Worm (Caenorhabditis elegans) whole organism, late embryonic: ENCODE measurements around the gene F38B6.7.

Source experiments
- K02D7.2 ChIP-seq: sonication (generic microtip); optimal IDR thresholded peaks from 2 replicates; lab custom pipeline; 2017; ENCODE audit warnings: mild to moderate bottlenecking, missing genetic modification characterization, missing compliant biosample characterization
- ceh-45 ChIP-seq: fragments of 200-800 bp; sonication (Bioruptor generic); IDR thresholded peaks from 2 replicates; pipeline ENCODE4 v1.3.6; 2022; ENCODE audit warnings: missing genetic modification reagents, missing genetic modification characterization, missing compliant biosample characterization
- ceh-6 ChIP-seq: fragments of 200-800 bp; sonication (Bioruptor generic); optimal IDR thresholded peaks from 2 replicates; lab custom pipeline; 2018; ENCODE audit warnings: mild to moderate bottlenecking, missing genetic modification characterization, missing compliant biosample characterization
- hlh-30 ChIP-seq: sonication (generic microtip); optimal IDR thresholded peaks from 2 replicates; lab custom pipeline; 2017; ENCODE audit warnings: antibody characterized with exemption, missing genetic modification characterization, missing compliant biosample characterization; ENCODE audit not compliant: insufficient read depth
- nfya-1 ChIP-seq: sonication (generic microtip); optimal IDR thresholded peaks from 2 replicates; lab custom pipeline; 2017; ENCODE audit warnings: missing genetic modification characterization, mild to moderate bottlenecking, missing compliant biosample characterization, antibody characterized with exemption, moderate library complexity
- nhr-232 ChIP-seq: sonication (generic microtip); optimal IDR thresholded peaks from 2 replicates; lab custom pipeline; 2016; ENCODE audit warnings: missing genetic modification characterization, missing compliant biosample characterization
- pqm-1 ChIP-seq: sonication (generic microtip); optimal IDR thresholded peaks from 2 replicates; lab custom pipeline; 2016; ENCODE audit warnings: missing genetic modification characterization, missing compliant biosample characterization
- tbx-2 ChIP-seq: sonication (generic microtip); optimal IDR thresholded peaks from 2 replicates; lab custom pipeline; 2016; ENCODE audit warnings: missing genetic modification characterization, missing compliant biosample characterization
- unc-42 ChIP-seq: sonication (generic microtip); optimal IDR thresholded peaks from 2 replicates; lab custom pipeline; 2016; ENCODE audit warnings: missing genotype, missing genetic modification characterization, missing compliant biosample characterization

- TF ChIP-seq nhr-232 (tag; lab: Kevin White, UChicago) = no peak
- TF ChIP-seq unc-42 (tag; lab: Kevin White, UChicago) = no peak
- no peak for TF ChIP-seq pqm-1 (tag; lab: Kevin White, UChicago)
- no peak for TF ChIP-seq hlh-30 (tag; lab: Kevin White, UChicago)
- no peak for TF ChIP-seq K02D7.2 (tag; lab: Kevin White, UChicago)
- TF ChIP-seq tbx-2 (tag; lab: Kevin White, UChicago) = no peak
- no peak for TF ChIP-seq ceh-6 (GFP tag; lab: Kevin White, UChicago)
- TF ChIP-seq ceh-45 = no peak
- TF ChIP-seq nfya-1 (tag; lab: Kevin White, UChicago) = no peak
Observed at ce11 chrX:6733201-6733600, 35.0 kb upstream of the F38B6.7 start, which contains the start of gene R03E9.2.
